Worm (Caenorhabditis elegans) whole organism, L1 larva: Measurements from ENCODE around the gene lec-3.

Experiments
- ceh-82 ChIP-seq, 3 experiments: fragments of 150-350 bp in 1 of 3; sonication (generic microtip) in 2 of 3; optimal IDR thresholded peaks; 2 replicates each; lab custom pipeline; 2014 to 2017; ENCODE audit warnings: missing biosample characterization in 3 of 3, missing genetic modification characterization in 3 of 3
- dpl-1 ChIP-seq, 3 experiments: fragments of 150-350 bp in 2 of 3; sonication (generic microtip) in 1 of 3; optimal IDR thresholded peaks; 2 replicates each; lab custom pipeline; 2014 to 2017; ENCODE audit warnings: missing biosample characterization in 3 of 3, missing genetic modification characterization in 3 of 3, missing genetic modification reagents in 3 of 3
- ztf-11 ChIP-seq, 2 experiments: sonication (generic microtip); optimal IDR thresholded peaks; 2 replicates each; lab custom pipeline; 2016 to 2017; ENCODE audit warnings: missing genetic modification characterization in 2 of 2, missing biosample characterization in 1 of 2, missing compliant biosample characterization in 1 of 2

- TF ChIP-seq dpl-1 (GFP tag; optimal IDR thresholded peaks at IDR 0.05; lab: Kevin White, UChicago) (no peak), ztf-11 (tag; optimal IDR thresholded peaks at IDR 0.05; lab: Kevin White, UChicago) (no peak), ceh-82 (tag; optimal IDR thresholded peaks at IDR 0.05; lab: Kevin White, UChicago) (no peak)
Observed at ce11 chrII:9951846-9952245, 39.1 kb upstream of the lec-3 start.
